Worm (Caenorhabditis elegans): Measurements from ENCODE around the gene C39B10.5.
A peak's percentile ranks its signal among the peaks of the same experiment; 100 is the strongest.

Gene C39B10.5

DNA sequence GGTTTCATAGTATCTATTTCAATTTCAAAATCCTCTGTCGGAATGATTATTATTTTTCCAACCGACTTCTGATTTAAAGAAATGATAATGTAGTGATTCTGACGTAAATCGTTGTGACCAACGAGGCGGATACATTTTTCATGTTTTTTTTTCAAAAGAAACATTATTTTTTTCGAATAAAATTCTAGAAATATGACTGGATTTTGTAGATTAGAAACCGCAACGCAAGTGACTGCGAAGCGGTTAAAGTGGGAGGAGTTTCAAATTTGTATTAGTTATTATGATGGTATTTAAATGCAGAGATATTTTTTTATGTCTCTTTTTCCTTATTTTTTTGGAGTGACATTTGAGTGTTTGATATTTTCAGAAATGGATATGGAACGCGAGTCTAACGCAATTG, at the start of gene C39B10.5:
C39B10.5 (plus strand) TSS at position 362 of the 400 bp plus-strand sequence.
- no peak for TF ChIP-seq nhr-77 (tag; optimal IDR thresholded peaks at IDR 0.05)
- TF ChIP-seq C34F6.9 (tag; optimal IDR thresholded peaks at IDR 0.05) = peak; percentile 10
- TF ChIP-seq zag-1 (tag; optimal IDR thresholded peaks at IDR 0.05) = no peak
- TF ChIP-seq lsy-2 (tag; optimal IDR thresholded peaks at IDR 0.05) = peak in 1 of 2 experiments; percentile 63

DNA sequence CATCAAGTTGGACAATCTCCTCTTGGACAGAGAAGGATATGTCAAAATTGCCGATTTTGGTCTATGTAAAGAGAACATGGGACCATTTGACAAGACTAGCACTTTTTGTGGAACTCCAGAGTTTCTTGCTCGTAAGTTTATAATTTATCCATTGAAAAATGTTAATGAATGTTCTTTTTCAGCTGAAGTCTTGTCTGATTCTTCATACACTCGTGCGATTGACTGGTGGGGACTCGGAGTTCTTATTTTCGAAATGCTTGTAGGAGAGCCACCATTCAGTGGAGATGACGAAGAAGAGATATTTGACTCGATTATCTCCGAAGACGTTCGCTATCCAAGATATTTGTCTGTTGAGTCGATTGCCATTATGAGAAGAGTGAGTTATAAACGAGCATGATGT, 46.0 kb upstream of the C39B10.5 start:
- TF ChIP-seq lin-11 (tag; optimal IDR thresholded peaks at IDR 0.05) (no peak), unc-55 (GFP tag; optimal IDR thresholded peaks at IDR 0.05) (no peak), peb-1 (tag; optimal IDR thresholded peaks at IDR 0.05) (no peak), gmeb-1 (tag; optimal IDR thresholded peaks at IDR 0.05) (no peak), snpc-4 (tag; optimal IDR thresholded peaks at IDR 0.05) (no peak), aly-2 (tag; optimal IDR thresholded peaks at IDR 0.05) (no peak), sem-4 (tag; optimal IDR thresholded peaks at IDR 0.05) (no peak)

DNA sequence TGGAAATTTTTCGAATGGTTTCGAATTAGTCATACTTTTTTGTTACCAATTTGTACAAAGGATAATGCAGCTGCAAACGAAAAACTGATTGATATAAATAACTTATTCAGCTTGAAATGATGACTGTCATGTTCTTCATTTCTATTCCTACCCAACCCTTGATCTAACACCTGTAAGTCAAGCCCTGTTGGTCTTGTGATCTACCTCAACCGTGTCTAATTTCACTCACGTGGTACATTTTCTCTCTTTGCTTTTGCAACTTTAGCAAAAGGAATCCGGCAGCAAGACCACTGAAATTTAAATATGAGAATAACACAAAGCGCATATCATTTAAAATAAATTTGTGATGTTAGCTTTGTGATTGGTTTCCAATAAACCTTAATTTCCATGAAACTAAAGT, 43.1 kb upstream of the C39B10.5 start:
- TF ChIP-seq ZK546.5 (tag; optimal IDR thresholded peaks at IDR 0.05) (no peak), peb-1 (tag; optimal IDR thresholded peaks at IDR 0.05) (no peak), fos-1 (tag; optimal IDR thresholded peaks at IDR 0.05) (no peak), ztf-1 (GFP tag; conservative IDR thresholded peaks at IDR 0.05) (no peak), ztf-4 (tag; optimal IDR thresholded peaks at IDR 0.05) (no peak), egl-27 (tag; optimal IDR thresholded peaks at IDR 0.05) (no peak), elt-3 (tag; optimal IDR thresholded peaks at IDR 0.05) (no peak), ztf-11 (tag; optimal IDR thresholded peaks at IDR 0.05) (no peak), nhr-6 (tag; optimal IDR thresholded peaks at IDR 0.05) (no peak)

DNA sequence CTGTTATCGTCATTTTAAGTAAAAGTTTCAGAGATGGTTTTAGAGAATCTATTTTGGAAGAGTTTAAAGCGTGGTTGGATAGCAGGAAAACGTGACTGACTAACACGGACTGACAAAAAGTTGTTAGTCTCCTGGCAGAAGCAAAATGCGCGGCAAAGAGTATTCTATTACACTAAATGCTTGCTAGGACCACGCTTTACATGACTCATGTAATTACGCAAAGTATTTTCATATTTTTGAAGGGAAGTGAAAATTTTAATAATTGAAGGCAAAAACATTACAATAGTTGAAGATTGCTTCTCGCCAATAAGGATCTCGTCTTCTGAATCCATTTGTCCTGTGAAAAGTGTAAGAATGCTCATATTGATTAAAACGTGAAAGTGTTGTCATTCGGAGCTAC, 40.9 kb upstream of the C39B10.5 start, which contains the start of gene gur-3:
gur-3 (minus strand) TSS at position 101 of the 400 bp plus-strand sequence.
- TF ChIP-seq nhr-77 (tag; optimal IDR thresholded peaks at IDR 0.05) (no peak), alr-1 (tag; optimal IDR thresholded peaks at IDR 0.05) (no peak), ztf-11 (tag; optimal IDR thresholded peaks at IDR 0.05) (no peak), lin-39 (tag; optimal IDR thresholded peaks at IDR 0.05) (no peak), Y55F3AM.14 (GFP tag; optimal IDR thresholded peaks at IDR 0.05) (no peak), ceh-82 (tag; optimal IDR thresholded peaks at IDR 0.05) (no peak), C34F6.9 (tag; optimal IDR thresholded peaks at IDR 0.05) (no peak), ama-1 (optimal IDR thresholded peaks at IDR 0.05) (no peak), egl-27 (tag; optimal IDR thresholded peaks at IDR 0.05) (no peak), nhr-6 (tag; optimal IDR thresholded peaks at IDR 0.05) (no peak), mab-5 (tag; optimal IDR thresholded peaks at IDR 0.05) (no peak)

DNA sequence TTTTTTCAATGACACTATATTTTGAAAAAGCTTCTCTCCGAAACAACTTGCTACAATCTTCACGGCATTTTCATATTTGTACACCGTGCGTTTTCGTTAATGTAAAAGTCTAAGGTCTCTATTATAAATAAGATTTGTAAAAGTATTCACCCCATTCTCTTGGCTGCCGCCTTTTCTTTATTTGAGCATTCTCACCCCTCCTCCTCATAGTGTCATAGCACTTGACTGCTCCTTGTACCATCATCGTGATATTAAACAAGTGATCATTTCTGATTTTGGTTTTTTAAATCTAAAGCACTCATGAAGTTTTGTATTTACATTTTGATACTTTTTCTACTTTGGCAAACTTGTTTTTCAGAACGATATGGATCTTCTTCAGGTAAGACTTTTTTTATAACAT, 40.3 kb upstream of the C39B10.5 start, which contains the start of gene ZC504.1:
ZC504.1 (plus strand) TSS at position 301 of the 400 bp plus-strand sequence.
- TF ChIP-seq elt-3 (tag; optimal IDR thresholded peaks at IDR 0.05) = no peak
- no peak for TF ChIP-seq lin-13 (GFP tag; optimal IDR thresholded peaks at IDR 0.05)
- TF ChIP-seq mab-5 (tag; optimal IDR thresholded peaks at IDR 0.05) = no peak
- no peak for TF ChIP-seq nhr-6 (tag; optimal IDR thresholded peaks at IDR 0.05)
- no peak for TF ChIP-seq mbf-1 (tag; optimal IDR thresholded peaks at IDR 0.05)
- no peak for TF ChIP-seq sma-3 (GFP tag; optimal IDR thresholded peaks at IDR 0.05)
- no peak for TF ChIP-seq unc-39 (tag; optimal IDR thresholded peaks at IDR 0.05)
- no peak for TF ChIP-seq nhr-11 (tag; optimal IDR thresholded peaks at IDR 0.05)
- no peak for TF ChIP-seq mdl-1 (tag; optimal IDR thresholded peaks at IDR 0.05)
- no peak for TF ChIP-seq nhr-129 (tag; optimal IDR thresholded peaks at IDR 0.05)
- TF ChIP-seq nhr-10 (tag; optimal IDR thresholded peaks at IDR 0.05) = no peak
- no peak for TF ChIP-seq ztf-4 (tag; optimal IDR thresholded peaks at IDR 0.05)
- no peak for TF ChIP-seq nhr-12 (tag; optimal IDR thresholded peaks at IDR 0.05)
- no peak for TF ChIP-seq nhr-23 (tag; optimal IDR thresholded peaks at IDR 0.05)
- no peak for TF ChIP-seq ceh-82 (tag; optimal IDR thresholded peaks at IDR 0.05)
- TF ChIP-seq crh-2 (tag; optimal IDR thresholded peaks at IDR 0.05) = no peak
- TF ChIP-seq unc-62 (GFP tag; optimal IDR thresholded peaks at IDR 0.05) = no peak
- TF ChIP-seq blmp-1 (tag; optimal IDR thresholded peaks at IDR 0.05; ENCODE audit: insufficient read depth) = no peak
- no peak for TF ChIP-seq nhr-25 (tag; optimal IDR thresholded peaks at IDR 0.05)
